Fruit fly (Drosophila melanogaster) whole organism, embryonic: ENCODE measurements around the gene CG5861.
A peak's percentile ranks its signal among the peaks of the same experiment; 100 is the strongest.

Experiments used
- Bdp1 ChIP-seq: fragments of 200-800 bp; sonication (Bioruptor generic); optimal IDR thresholded peaks from 3 replicates; lab custom pipeline; 2016; ENCODE audit warnings: missing biosample characterization, missing genetic modification characterization
- C15 ChIP-seq: fragments of 200-800 bp; sonication (Bioruptor generic); IDR thresholded peaks from 3 replicates; pipeline ENCODE4 v1.3.6; 2022; ENCODE audit warnings: missing biosample characterization, missing genetic modification characterization
- CG1024 ChIP-seq: fragments of 200-800 bp; sonication (Bioruptor generic); IDR thresholded peaks from 2 replicates; pipeline ENCODE4 v1.3.6; 2022; ENCODE audit warnings: missing biosample characterization, missing genetic modification characterization
- CG10267 ChIP-seq: fragments of 200-800 bp; sonication (Bioruptor generic); optimal IDR thresholded peaks from 2 replicates; lab custom pipeline; 2018; ENCODE audit warnings: missing biosample characterization, mild to moderate bottlenecking, missing genetic modification characterization, moderate library complexity
- CG11695 ChIP-seq: fragments of 200-800 bp; sonication (Bioruptor generic); IDR thresholded peaks from 3 replicates; pipeline ENCODE4 v1.3.6; 2022; ENCODE audit warnings: missing biosample characterization, missing genetic modification characterization
- CG12236 ChIP-seq: fragments of 200-800 bp; sonication (Bioruptor generic); optimal IDR thresholded peaks from 2 replicates; lab custom pipeline; 2016; ENCODE audit warnings: missing biosample characterization, missing genetic modification characterization
- CG13123 ChIP-seq: fragments of 200-800 bp; sonication (Bioruptor generic); optimal IDR thresholded peaks from 2 replicates; lab custom pipeline; 2016; ENCODE audit warnings: missing biosample characterization, missing genetic modification characterization
- CG13424 ChIP-seq: fragments of 200-800 bp; sonication (Bioruptor generic); optimal IDR thresholded peaks from 2 replicates; lab custom pipeline; 2019; ENCODE audit warnings: missing biosample characterization, mild to moderate bottlenecking, missing genetic modification characterization, moderate library complexity
- CG17802 ChIP-seq: fragments of 200-800 bp; sonication (Bioruptor generic); optimal IDR thresholded peaks from 2 replicates; lab custom pipeline; 2018; ENCODE audit warnings: missing biosample characterization, mild to moderate bottlenecking, missing genetic modification characterization, moderate library complexity
- CG18764 ChIP-seq: fragments of 200-800 bp; sonication (Bioruptor generic); optimal IDR thresholded peaks from 3 replicates; lab custom pipeline; 2016; ENCODE audit warnings: missing biosample characterization, missing genetic modification characterization
- CG2116 ChIP-seq: fragments of 200-800 bp; sonication (Bioruptor generic); optimal IDR thresholded peaks from 3 replicates; lab custom pipeline; 2018; ENCODE audit warnings: missing biosample characterization, mild to moderate bottlenecking, missing genetic modification characterization
- CG2199 ChIP-seq: fragments of 200-800 bp; sonication (Bioruptor generic); IDR thresholded peaks from 3 replicates; pipeline ENCODE4 v1.3.6; 2022; ENCODE audit warnings: missing biosample characterization, missing genetic modification characterization
- CG2712 ChIP-seq: fragments of 200-800 bp; optimal IDR thresholded peaks from 3 replicates; lab custom pipeline; 2019; ENCODE audit warnings: missing biosample characterization, mild to moderate bottlenecking, missing genetic modification characterization, moderate library complexity
- CG3065 ChIP-seq: fragments of 200-800 bp; sonication (Bioruptor generic); optimal IDR thresholded peaks from 2 replicates; lab custom pipeline; 2016; ENCODE audit warnings: missing biosample characterization, missing genetic modification characterization
- CG3407 ChIP-seq: fragments of 200-800 bp; sonication (Bioruptor generic); optimal IDR thresholded peaks from 2 replicates; lab custom pipeline; 2018; ENCODE audit warnings: missing biosample characterization, mild to moderate bottlenecking, missing genetic modification characterization
- CG3838 ChIP-seq: fragments of 200-800 bp; sonication (Bioruptor generic); optimal IDR thresholded peaks from 3 replicates; lab custom pipeline; 2016; ENCODE audit warnings: missing biosample characterization, missing genetic modification characterization
- CG4424 ChIP-seq: fragments of 200-800 bp; sonication (Bioruptor generic); optimal IDR thresholded peaks from 3 replicates; lab custom pipeline; 2016; ENCODE audit warnings: missing biosample characterization, missing genetic modification characterization
- CG6765 ChIP-seq: fragments of 200-800 bp; sonication (Bioruptor generic); optimal IDR thresholded peaks from 3 replicates; lab custom pipeline; 2017; ENCODE audit warnings: missing biosample characterization, mild to moderate bottlenecking, missing genetic modification characterization
- CG7357 ChIP-seq: fragments of 200-800 bp; sonication (Bioruptor generic); IDR thresholded peaks from 3 replicates; pipeline ENCODE4 v1.3.6; 2022; ENCODE audit warnings: missing biosample characterization, missing genetic modification characterization
- CG9797 ChIP-seq: fragments of 200-800 bp; sonication (Bioruptor generic); optimal IDR thresholded peaks from 3 replicates; lab custom pipeline; 2018; ENCODE audit warnings: missing biosample characterization, mild to moderate bottlenecking, missing genetic modification characterization
- CTCF ChIP-seq: fragments of 200-800 bp; sonication (Bioruptor generic); optimal IDR thresholded peaks from 2 replicates; lab custom pipeline; 2017; ENCODE audit warnings: missing biosample characterization, mild to moderate bottlenecking, missing genetic modification characterization, moderate library complexity
- CoRest ChIP-seq: fragments of 200-800 bp; sonication (Bioruptor generic); optimal IDR thresholded peaks from 3 replicates; lab custom pipeline; 2018; ENCODE audit warnings: missing biosample characterization, mild to moderate bottlenecking, missing genetic modification characterization, moderate library complexity
- Dip3 ChIP-seq: fragments of 200-800 bp; sonication (Bioruptor generic); optimal IDR thresholded peaks from 3 replicates; lab custom pipeline; 2016; ENCODE audit warnings: missing biosample characterization, missing genetic modification characterization
- Gug ChIP-seq: fragments of 200-800 bp; sonication (Bioruptor generic); IDR thresholded peaks from 4 replicates; pipeline ENCODE4 v1.3.6; 2022; ENCODE audit warnings: missing biosample characterization, missing genetic modification characterization
- HLH3B ChIP-seq: fragments of 200-800 bp; sonication (Bioruptor generic); IDR thresholded peaks from 2 replicates; pipeline ENCODE4 v1.3.6; 2022; ENCODE audit warnings: missing biosample characterization, missing genetic modification characterization
- Hr51 ChIP-seq, 2 experiments: fragments of 200-800 bp; sonication (Bioruptor generic); optimal IDR thresholded peaks; 2 replicates in 1 of 2; 3 replicates in 1 of 2; lab custom pipeline; 2016 to 2018; ENCODE audit warnings: missing biosample characterization in 2 of 2, missing genetic modification characterization in 2 of 2, mild to moderate bottlenecking in 1 of 2, moderate library complexity in 1 of 2
- Lpt ChIP-seq: fragments of >200 bp; optimal IDR thresholded peaks from 2 replicates; lab custom pipeline; 2018; ENCODE audit warnings: missing biosample characterization, missing genetic modification characterization
- Oaz ChIP-seq: fragments of 200-800 bp; sonication (Bioruptor generic); IDR thresholded peaks from 2 replicates; pipeline ENCODE4 v1.3.6; 2022; ENCODE audit warnings: missing biosample characterization, missing genetic modification characterization
- Pdp1 ChIP-seq, 2 experiments: fragments of 200-800 bp; sonication (Bioruptor generic); optimal IDR thresholded peaks; 3 replicates each; lab custom pipeline; 2016; ENCODE audit warnings: missing biosample characterization in 2 of 2, missing genetic modification characterization in 2 of 2, mild to moderate bottlenecking in 1 of 2, moderate library complexity in 1 of 2
- Tbp ChIP-seq: fragments of >200 bp; optimal IDR thresholded peaks from 2 replicates; lab custom pipeline; 2018; ENCODE audit warnings: missing biosample characterization, missing genetic modification characterization
- Trl ChIP-seq, 3 experiments: fragments of >200 bp in 2 of 3; fragments of 200-800 bp in 1 of 3; sonication (Bioruptor generic) in 1 of 3; optimal IDR thresholded peaks; 2 replicates in 1 of 3; 3 replicates in 2 of 3; lab custom pipeline; 2016 to 2017; ENCODE audit warnings: missing biosample characterization in 1 of 3, missing genetic modification characterization in 1 of 3
- Usf ChIP-seq: fragments of 200-800 bp; sonication (Bioruptor generic); optimal IDR thresholded peaks from 2 replicates; lab custom pipeline; 2017; ENCODE audit warnings: missing genotype, missing biosample characterization, missing genetic modification characterization
- bbx ChIP-seq: fragments of 200-800 bp; sonication (Bioruptor generic); IDR thresholded peaks from 2 replicates; pipeline ENCODE4 v1.3.6; 2022; ENCODE audit warnings: missing biosample characterization, missing genetic modification characterization; ENCODE audit not compliant: partially characterized antibody
- bsh ChIP-seq, 2 experiments: fragments of 200-800 bp; sonication (Bioruptor generic); optimal IDR thresholded peaks; 2 replicates each; lab custom pipeline; 2017 to 2018; ENCODE audit warnings: mild to moderate bottlenecking in 2 of 2, missing biosample characterization in 2 of 2, missing genetic modification characterization in 2 of 2, moderate library complexity in 1 of 2
- btn ChIP-seq: fragments of 200-800 bp; sonication (Bioruptor generic); optimal IDR thresholded peaks from 2 replicates; lab custom pipeline; 2016; ENCODE audit warnings: missing biosample characterization, missing genetic modification characterization
- danr ChIP-seq: fragments of 200-800 bp; sonication (Bioruptor generic); IDR thresholded peaks from 2 replicates; pipeline ENCODE4 v1.3.6; 2022; ENCODE audit warnings: missing biosample characterization, missing genetic modification characterization
- disco-r ChIP-seq: fragments of 200-800 bp; sonication (Bioruptor generic); optimal IDR thresholded peaks from 2 replicates; lab custom pipeline; 2016; ENCODE audit warnings: missing biosample characterization, missing genetic modification characterization
- dysf ChIP-seq: fragments of 200-800 bp; sonication (Bioruptor generic); IDR thresholded peaks from 3 replicates; pipeline ENCODE4 v1.3.6; 2022; ENCODE audit warnings: missing biosample characterization, missing genetic modification characterization
- esg ChIP-seq: fragments of 200-800 bp; sonication (Bioruptor generic); conservative IDR thresholded peaks from 2 replicates; pipeline ENCODE4 v1.3.6; 2022; ENCODE audit warnings: missing biosample characterization, missing genetic modification characterization
- fd3F ChIP-seq: fragments of 200-800 bp; sonication (Bioruptor generic); optimal IDR thresholded peaks from 2 replicates; lab custom pipeline; 2018; ENCODE audit warnings: missing biosample characterization, mild to moderate bottlenecking, missing genetic modification characterization, moderate library complexity
- fu2 ChIP-seq: fragments of 200-800 bp; sonication (Bioruptor generic); optimal IDR thresholded peaks from 2 replicates; lab custom pipeline; 2016; ENCODE audit warnings: missing biosample characterization, missing genetic modification characterization
- jumu ChIP-seq: fragments of 200-800 bp; sonication (Bioruptor generic); optimal IDR thresholded peaks from 3 replicates; lab custom pipeline; 2016; ENCODE audit warnings: missing biosample characterization, missing genetic modification characterization
- lilli ChIP-seq: fragments of 200-800 bp; sonication (Bioruptor generic); optimal IDR thresholded peaks from 3 replicates; lab custom pipeline; 2016; ENCODE audit warnings: missing biosample characterization, missing genetic modification characterization
- pan ChIP-seq, 4 experiments: fragments of >200 bp in 3 of 4; fragments of 200-800 bp in 1 of 4; sonication (Bioruptor generic) in 1 of 4; optimal IDR thresholded peaks in 3 of 4; IDR thresholded peaks in 1 of 4; 2 replicates each; pipeline versions ENCODE4 v1.3.6 to Lab custom; 2017 to 2022; ENCODE audit warnings: missing biosample characterization in 2 of 4, missing genetic modification characterization in 2 of 4, mixed read lengths in 1 of 4
- phol ChIP-seq: fragments of 200-800 bp; sonication (Bioruptor generic); optimal IDR thresholded peaks from 3 replicates; lab custom pipeline; 2018; ENCODE audit warnings: missing biosample characterization, mild to moderate bottlenecking, missing genetic modification characterization, moderate library complexity
- pita ChIP-seq: fragments of 200-800 bp; sonication (Bioruptor generic); optimal IDR thresholded peaks from 2 replicates; lab custom pipeline; 2017; ENCODE audit warnings: missing biosample characterization, mild to moderate bottlenecking, missing genetic modification characterization
- ttk ChIP-seq: fragments of 200-800 bp; sonication (Bioruptor generic); IDR thresholded peaks from 2 replicates; pipeline ENCODE4 v2.1.2; 2022; ENCODE audit warnings: missing biosample characterization, missing genetic modification characterization
- zen ChIP-seq: fragments of 200-800 bp; sonication (Bioruptor generic); optimal IDR thresholded peaks from 3 replicates; lab custom pipeline; 2018; ENCODE audit warnings: missing biosample characterization, mild to moderate bottlenecking, missing genetic modification characterization, moderate library complexity

Gene CG5861

DNA sequence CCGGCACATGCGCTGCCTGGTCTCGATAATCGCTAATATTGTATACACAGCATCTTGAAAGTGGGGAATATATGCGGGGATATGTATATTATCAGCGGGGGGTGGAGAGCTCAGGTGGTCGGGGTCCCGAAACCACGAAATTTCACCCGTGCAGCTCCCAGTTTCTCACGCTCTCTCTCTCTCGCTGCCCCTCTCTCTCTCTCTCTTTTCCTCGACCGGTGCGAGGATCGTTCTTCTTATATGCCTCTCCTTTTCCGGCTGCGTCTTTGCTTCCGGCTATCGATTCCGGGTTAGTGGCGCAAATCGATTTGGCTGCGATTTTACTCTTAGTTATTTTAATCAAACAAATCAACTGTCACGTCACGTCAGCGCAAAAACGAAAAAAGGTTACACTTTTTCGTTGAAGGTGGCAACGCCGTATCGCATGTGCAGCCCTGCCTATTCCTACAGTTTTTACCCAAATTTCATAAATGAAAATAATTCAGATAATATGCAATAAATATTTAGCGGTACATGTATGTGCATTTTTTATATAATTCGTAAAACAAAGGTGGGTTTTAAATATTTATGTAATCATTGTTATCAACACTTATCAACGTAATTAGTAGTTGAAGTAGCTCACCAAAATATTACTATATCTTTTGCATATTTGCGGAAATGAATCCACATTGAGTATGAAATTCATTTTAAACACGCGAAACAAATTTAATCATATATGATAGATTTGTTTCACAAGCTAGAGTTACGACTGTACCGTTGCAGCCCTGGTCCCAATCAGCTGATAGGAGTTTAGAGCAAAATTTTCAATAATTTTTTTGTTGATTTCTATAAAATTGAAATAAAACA is 7.4 kb downstream of the CG5861 start, which contains the start of the genes heix and CG17328 (continued):
- TF ChIP-seq CG3838 (GFP tag; lab: Kevin White, UChicago) (no peak), bbx (peak; percentile 27; the same call in 1 of the 2 replicates), phol (peak; percentile 79), CG13123 (GFP tag; lab: Kevin White, UChicago) (peak; percentile 7), disco-r (GFP tag; lab: Kevin White, UChicago) (peak; percentile 16), danr (GFP tag; lab: Robert Waterston, UW) (0 out of 2 replicates have a peak, but pooled peaks have one; percentile 18), CG3407 (GFP tag; lab: Kevin White, UChicago) (peak; percentile 37), dysf (GFP tag; lab: Robert Waterston, UW) (peak; percentile 82), CG4424 (GFP tag; lab: Kevin White, UChicago) (peak; percentile 77), CTCF (GFP tag; lab: Kevin White, UChicago) (no peak), CG13424 (tag; lab: Kevin White, UChicago) (peak; percentile 81), CG2116 (GFP tag; lab: Kevin White, UChicago) (peak; percentile 75), Gug (GFP tag; lab: Robert Waterston, UW) (peak; percentile 68; the same call in 2 of the 4 replicates), CG9797 (GFP tag; lab: Kevin White, UChicago) (peak; percentile 75), Usf (GFP tag; lab: Kevin White, UChicago) (peak; percentile 33), CoRest (tag; lab: Kevin White, UChicago) (peak; percentile 85), CG11695 (GFP tag; lab: Robert Waterston, UW) (peak; percentile 62; the same call in 1 of the 3 replicates), Dip3 (GFP tag; lab: Kevin White, UChicago) (peak; percentile 69), bsh (GFP tag; optimal IDR thresholded peaks at IDR 0.05; lab: Kevin White, UChicago) (peak in 1 of 2 experiments; percentile 61), Lpt (GFP tag; lab: Kevin White, UChicago) (no peak), CG18764 (peak; percentile 49), Bdp1 (GFP tag; lab: Kevin White, UChicago) (peak; percentile 63), pan (optimal IDR thresholded peaks at IDR 0.05; lab: Kevin White, UChicago) (no peak), pan (GFP tag; optimal IDR thresholded peaks at IDR 0.05 in 1 of 2, IDR thresholded peaks at IDR 0.05 in 1 of 2) (peak in 1 of 2 experiments; percentile 65), C15 (0 out of 3 replicates have a peak, but pooled peaks have one; percentile 15), Tbp (GFP tag; lab: Kevin White, UChicago) (no peak), fu2 (GFP tag; lab: Kevin White, UChicago) (peak; percentile 45), CG2199 (GFP tag; lab: Robert Waterston, UW) (peak; percentile 55; the same call in 1 of the 3 replicates), lilli (GFP tag; lab: Kevin White, UChicago) (peak; percentile 84), Hr51 (GFP tag; optimal IDR thresholded peaks at IDR 0.05; lab: Kevin White, UChicago) (peak in 1 of 2 experiments; percentile 13), CG10267 (tag; lab: Kevin White, UChicago) (peak; percentile 73), CG17802 (tag; lab: Kevin White, UChicago) (peak; percentile 24), Trl (optimal IDR thresholded peaks at IDR 0.05; lab: Kevin White, UChicago) (peak; percentile 88 to 89), Trl (GFP tag; optimal IDR thresholded peaks at IDR 0.05; lab: Kevin White, UChicago) (peak; percentile 48), pita (GFP tag; lab: Kevin White, UChicago) (no peak), Oaz (GFP tag; lab: Robert Waterston, UW) (peak; percentile 17; the same call in 1 of the 2 replicates), ttk (peak; percentile 68), CG1024 (GFP tag; lab: Robert Waterston, UW) (peak; percentile 64; the same call in 1 of the 2 replicates), CG3065 (GFP tag; lab: Kevin White, UChicago) (peak; percentile 7), btn (GFP tag; lab: Kevin White, UChicago) (no peak), CG7357 (peak; percentile 34; the same call in 1 of the 3 replicates), esg (GFP tag; lab: Robert Waterston, UW) (peak; percentile 59), HLH3B (GFP tag; lab: Robert Waterston, UW) (0 out of 2 replicates have a peak, but pooled peaks have one; percentile 69), jumu (GFP tag; lab: Kevin White, UChicago) (peak; percentile 50), zen (tag; lab: Kevin White, UChicago) (peak; percentile 54), CG2712 (tag; lab: Kevin White, UChicago) (peak; percentile 74), CG12236 (no peak), fd3F (GFP tag; lab: Kevin White, UChicago) (peak; percentile 65), CG6765 (GFP tag; lab: Kevin White, UChicago) (no peak), Pdp1 (GFP tag; optimal IDR thresholded peaks at IDR 0.05; lab: Kevin White, UChicago) (peak; percentile 53 to 74)
